Worm (Caenorhabditis elegans): ENCODE results near the gene ZK856.18.

- TF ChIP-seq snpc-4 (tag; optimal IDR thresholded peaks at IDR 0.05) = no peak
- no peak for TF ChIP-seq Y75B8A.6 (GFP tag; IDR thresholded peaks at IDR 0.05)
Observed at ce11 chrV:10228360-10228759, 42.6 kb upstream of the ZK856.18 start, which contains the start of gene fipr-4.

Data from whole organism, L4 larva.